Worm (Caenorhabditis elegans) whole organism, young adult: Measurements from ENCODE around the gene ykt-6.

ENCODE experiments used
- B0261.1 ChIP-seq: sonication (generic microtip); optimal IDR thresholded peaks from 2 replicates; lab custom pipeline; 2016; ENCODE audit warnings: mild to moderate bottlenecking, missing genetic modification characterization, moderate library complexity, missing compliant biosample characterization
- C06A6.2 ChIP-seq: fragments of 200-800 bp; sonication (Bioruptor generic); conservative IDR thresholded peaks from 2 replicates; pipeline ENCODE4 v1.3.6; 2022; ENCODE audit warnings: missing genetic modification characterization, missing compliant biosample characterization
- F39B2.1 ChIP-seq: fragments of 200-800 bp; sonication (Bioruptor generic); IDR thresholded peaks from 2 replicates; pipeline ENCODE4 v1.3.6; 2022; ENCODE audit warnings: missing genetic modification reagents, missing genetic modification characterization, missing compliant biosample characterization
- T07F8.4 ChIP-seq: sonication (generic microtip); optimal IDR thresholded peaks from 2 replicates; lab custom pipeline; 2016; ENCODE audit warnings: mild to moderate bottlenecking, missing genetic modification characterization, moderate library complexity, missing compliant biosample characterization
- Y53F4B.3 ChIP-seq: fragments of 200-800 bp; sonication (Bioruptor generic); IDR thresholded peaks from 2 replicates; pipeline ENCODE4 v1.3.6; 2022; ENCODE audit warnings: missing genetic modification reagents, missing genetic modification characterization, missing compliant biosample characterization
- Y95B8A.8 ChIP-seq: fragments of 200-800 bp; sonication (Bioruptor generic); IDR thresholded peaks from 2 replicates; pipeline ENCODE4 v1.3.6; 2022; ENCODE audit warnings: missing genetic modification reagents, missing genetic modification characterization, missing compliant biosample characterization
- ZK185.1 ChIP-seq: sonication (generic microtip); optimal IDR thresholded peaks from 2 replicates; lab custom pipeline; 2016; ENCODE audit warnings: mild to moderate bottlenecking, missing genetic modification characterization, missing compliant biosample characterization; ENCODE audit not compliant: poor library complexity, severe bottlenecking
- akir-1 ChIP-seq: fragments of 200-800 bp; sonication (Bioruptor generic); optimal IDR thresholded peaks from 2 replicates; lab custom pipeline; 2018; ENCODE audit warnings: mild to moderate bottlenecking, missing genetic modification characterization, moderate library complexity, missing compliant biosample characterization
- attf-5 ChIP-seq: fragments of 200-800 bp; sonication (Bioruptor generic); optimal IDR thresholded peaks from 2 replicates; lab custom pipeline; 2018; ENCODE audit warnings: mild to moderate bottlenecking, missing genetic modification characterization, missing compliant biosample characterization
- bed-2 ChIP-seq: fragments of 200-800 bp; sonication (Bioruptor generic); IDR thresholded peaks from 2 replicates; pipeline ENCODE4 v1.3.6; 2022; ENCODE audit warnings: missing genetic modification reagents, missing genetic modification characterization, missing compliant biosample characterization
- cebp-2 ChIP-seq: fragments of 200-800 bp; sonication (Bioruptor generic); IDR thresholded peaks from 2 replicates; pipeline ENCODE4 v1.3.6; 2022; ENCODE audit warnings: missing genetic modification characterization, missing compliant biosample characterization
- ceh-100 ChIP-seq: fragments of 200-800 bp; sonication (Bioruptor generic); IDR thresholded peaks from 2 replicates; pipeline ENCODE4 v1.3.6; 2022; ENCODE audit warnings: missing genetic modification reagents, missing genetic modification characterization, missing compliant biosample characterization
- chd-7 ChIP-seq: sonication (generic microtip); optimal IDR thresholded peaks from 2 replicates; lab custom pipeline; 2016; ENCODE audit warnings: mild to moderate bottlenecking, missing genetic modification characterization, moderate library complexity, missing compliant biosample characterization
- dox-1 ChIP-seq: fragments of 200-800 bp; sonication (Bioruptor generic); IDR thresholded peaks from 2 replicates; pipeline ENCODE4 v1.3.6; 2022; ENCODE audit warnings: missing genetic modification reagents, missing genetic modification characterization, missing compliant biosample characterization
- dpl-1 ChIP-seq: fragments of 150-350 bp; optimal IDR thresholded peaks from 2 replicates; lab custom pipeline; 2014; ENCODE audit warnings: missing biosample characterization, missing genetic modification reagents, missing genetic modification characterization
- egrh-3 ChIP-seq: fragments of 200-800 bp; sonication (Bioruptor generic); IDR thresholded peaks from 2 replicates; pipeline ENCODE4 v1.3.6; 2022; ENCODE audit warnings: missing genetic modification reagents, missing genetic modification characterization, missing compliant biosample characterization
- ekl-4 ChIP-seq: fragments of 200-800 bp; sonication (Bioruptor generic); IDR thresholded peaks from 2 replicates; pipeline ENCODE4 v1.3.6; 2022; ENCODE audit warnings: missing genetic modification reagents, missing genetic modification characterization, missing compliant biosample characterization
- ets-4 ChIP-seq: fragments of 200-800 bp; sonication (Bioruptor generic); optimal IDR thresholded peaks from 2 replicates; lab custom pipeline; 2018; ENCODE audit warnings: mild to moderate bottlenecking, missing genetic modification characterization, missing compliant biosample characterization
- hmg-20 ChIP-seq: fragments of 200-800 bp; sonication (Bioruptor generic); IDR thresholded peaks from 2 replicates; pipeline ENCODE4 v1.3.6; 2022; ENCODE audit warnings: missing genetic modification reagents, missing genetic modification characterization, missing compliant biosample characterization
- hrde-1 ChIP-seq: sonication (generic microtip); optimal IDR thresholded peaks from 2 replicates; lab custom pipeline; 2016; ENCODE audit warnings: missing genetic modification characterization, mild to moderate bottlenecking, missing compliant biosample characterization, moderate library complexity, missing genotype, missing genetic modification reagents, borderline replicate concordance
- lag-1 ChIP-seq: fragments of 200-800 bp; sonication (Bioruptor generic); IDR thresholded peaks from 2 replicates; pipeline ENCODE4 v1.3.6; 2022; ENCODE audit warnings: missing genetic modification reagents, missing genetic modification characterization, missing compliant biosample characterization
- let-607 ChIP-seq, 2 experiments: fragments of 200-800 bp in 1 of 2; sonication (Bioruptor generic) in 1 of 2; sonication (generic microtip) in 1 of 2; optimal IDR thresholded peaks; 2 replicates each; lab custom pipeline; 2016 to 2018; ENCODE audit warnings: mild to moderate bottlenecking in 2 of 2, missing compliant biosample characterization in 2 of 2, missing genetic modification characterization in 2 of 2, moderate library complexity in 2 of 2, missing genotype in 1 of 2
- lin-40 ChIP-seq: sonication (generic microtip); optimal IDR thresholded peaks from 2 replicates; lab custom pipeline; 2016; ENCODE audit warnings: missing genetic modification characterization, mild to moderate bottlenecking, missing compliant biosample characterization, missing genotype, missing genetic modification reagents
- lin-54 ChIP-seq: fragments of 200-800 bp; sonication (Bioruptor generic); optimal IDR thresholded peaks from 2 replicates; lab custom pipeline; 2018; ENCODE audit warnings: mild to moderate bottlenecking, missing genetic modification characterization, missing compliant biosample characterization
- lir-1 ChIP-seq: fragments of 200-800 bp; sonication (Bioruptor generic); conservative IDR thresholded peaks from 2 replicates; pipeline ENCODE4 v1.3.6; 2022; ENCODE audit warnings: missing genetic modification reagents, missing genetic modification characterization, missing compliant biosample characterization
- lsl-1 ChIP-seq: fragments of 200-800 bp; sonication (Bioruptor generic); optimal IDR thresholded peaks from 2 replicates; lab custom pipeline; 2018; ENCODE audit warnings: mild to moderate bottlenecking, missing genetic modification characterization, moderate library complexity, missing compliant biosample characterization
- lsy-27 ChIP-seq: sonication (generic microtip); optimal IDR thresholded peaks from 2 replicates; lab custom pipeline; 2017; ENCODE audit warnings: missing genetic modification characterization, mild to moderate bottlenecking, missing compliant biosample characterization, antibody characterized with exemption, missing genotype, borderline replicate concordance; ENCODE audit not compliant: insufficient read depth
- madf-3 ChIP-seq: fragments of 200-800 bp; sonication (Bioruptor generic); IDR thresholded peaks from 2 replicates; pipeline ENCODE4 v1.3.6; 2022; ENCODE audit warnings: missing genetic modification reagents, missing genetic modification characterization, missing compliant biosample characterization
- madf-6 ChIP-seq: fragments of 200-800 bp; sonication (Bioruptor generic); IDR thresholded peaks from 2 replicates; pipeline ENCODE4 v1.3.6; 2022; ENCODE audit warnings: missing genetic modification reagents, missing genetic modification characterization, missing compliant biosample characterization
- mcd-1 ChIP-seq: fragments of 200-800 bp; sonication (Bioruptor generic); IDR thresholded peaks from 2 replicates; pipeline ENCODE4 v1.3.6; 2022; ENCODE audit warnings: missing genetic modification reagents, missing genetic modification characterization, missing compliant biosample characterization
- nhr-179 ChIP-seq: sonication (generic microtip); optimal IDR thresholded peaks from 2 replicates; lab custom pipeline; 2016; ENCODE audit warnings: mild to moderate bottlenecking, missing genetic modification characterization, missing compliant biosample characterization
- nhr-27 ChIP-seq: fragments of 200-800 bp; sonication (Bioruptor generic); optimal IDR thresholded peaks from 2 replicates; lab custom pipeline; 2018; ENCODE audit warnings: mild to moderate bottlenecking, missing genetic modification characterization, moderate library complexity, missing compliant biosample characterization
- nhr-80 ChIP-seq: sonication (generic microtip); optimal IDR thresholded peaks from 2 replicates; lab custom pipeline; 2016; ENCODE audit warnings: missing genetic modification characterization, missing compliant biosample characterization
- nhr-90 ChIP-seq: sonication (generic microtip); optimal IDR thresholded peaks from 2 replicates; lab custom pipeline; 2016; ENCODE audit warnings: missing genotype, mild to moderate bottlenecking, missing genetic modification characterization, missing compliant biosample characterization
- pbrm-1 ChIP-seq: fragments of 200-800 bp; sonication (Bioruptor generic); IDR thresholded peaks from 2 replicates; pipeline ENCODE4 v1.3.6; 2022; ENCODE audit warnings: missing genetic modification reagents, missing genetic modification characterization, missing compliant biosample characterization
- repo-1 ChIP-seq: sonication (generic microtip); optimal IDR thresholded peaks from 2 replicates; lab custom pipeline; 2017; ENCODE audit warnings: mild to moderate bottlenecking, missing genetic modification characterization, missing compliant biosample characterization
- sdz-38 ChIP-seq: sonication (generic microtip); optimal IDR thresholded peaks from 2 replicates; lab custom pipeline; 2016; ENCODE audit warnings: missing genotype, missing genetic modification characterization, missing compliant biosample characterization
- snpc-3.4 ChIP-seq: sonication (generic microtip); optimal IDR thresholded peaks from 2 replicates; lab custom pipeline; 2017; ENCODE audit warnings: missing genetic modification characterization, mild to moderate bottlenecking, missing compliant biosample characterization, antibody characterized with exemption, moderate library complexity, missing genotype, missing genetic modification reagents
- snpc-4 ChIP-seq, 5 experiments: fragments of 150-350 bp in 1 of 5; sonication (generic microtip) in 4 of 5; optimal IDR thresholded peaks; 2 replicates each; lab custom pipeline; 2014 to 2018; ENCODE audit warnings: missing genetic modification characterization in 5 of 5, missing biosample characterization in 3 of 5, antibody characterized with exemption in 2 of 5, mild to moderate bottlenecking in 2 of 5, missing compliant biosample characterization in 2 of 5, missing genotype in 2 of 5, moderate library complexity in 2 of 5, missing genetic modification reagents in 1 of 5
- tbx-9 ChIP-seq: sonication (generic microtip); optimal IDR thresholded peaks from 2 replicates; lab custom pipeline; 2016; ENCODE audit warnings: borderline replicate concordance, missing genetic modification characterization, inconsistent platforms, missing compliant biosample characterization
- tlf-1 ChIP-seq: fragments of 200-800 bp; sonication (Bioruptor generic); optimal IDR thresholded peaks from 2 replicates; lab custom pipeline; 2018; ENCODE audit warnings: mild to moderate bottlenecking, missing genetic modification characterization, missing compliant biosample characterization
- unc-130 ChIP-seq: sonication (generic microtip); optimal IDR thresholded peaks from 2 replicates; lab custom pipeline; 2016; ENCODE audit warnings: missing genetic modification reagents, missing genetic modification characterization, missing compliant biosample characterization
- unc-62 ChIP-seq: fragments of 150-350 bp; optimal IDR thresholded peaks from 2 replicates; lab custom pipeline; 2014; ENCODE audit warnings: missing biosample characterization, missing genetic modification reagents, missing genetic modification characterization
- ztf-26 ChIP-seq: sonication (generic microtip); optimal IDR thresholded peaks from 2 replicates; lab custom pipeline; 2017; ENCODE audit warnings: missing genetic modification characterization, missing compliant biosample characterization

Gene ykt-6

ce11 chrIII:7336214-7336613 is 48.8 kb upstream of the ykt-6 start, which contains the start of gene gsp-2 (continued):
- TF ChIP-seq nhr-27 (tag; lab: Kevin White, UChicago) = no peak
- peak; percentile 26 for TF ChIP-seq lsy-27 (tag; lab: Kevin White, UChicago)
- TF ChIP-seq Y95B8A.8 (GFP tag; lab: Robert Waterston, UW) = 0 out of 2 replicates have a peak, but pooled peaks have one; percentile 39
- TF ChIP-seq cebp-2 (GFP tag; lab: Robert Waterston, UW) = 0 out of 2 replicates have a peak, but pooled peaks have one; percentile 14
- TF ChIP-seq repo-1 (tag; lab: Kevin White, UChicago) = no peak
- no peak for TF ChIP-seq snpc-4 (GFP tag; optimal IDR thresholded peaks at IDR 0.05; lab: Kevin White, UChicago)
- peak in 3 of 4 experiments; percentile 10 to 45 (median 35) for TF ChIP-seq snpc-4 (tag; optimal IDR thresholded peaks at IDR 0.05; lab: Kevin White, UChicago)
- TF ChIP-seq let-607 (tag; optimal IDR thresholded peaks at IDR 0.05; lab: Kevin White, UChicago) = peak; percentile 59 to 76
- peak; percentile 84 for TF ChIP-seq mcd-1 (GFP tag; lab: Robert Waterston, UW)
- TF ChIP-seq lsl-1 (GFP tag; lab: Kevin White, UChicago) = peak; percentile 87
- TF ChIP-seq egrh-3 (GFP tag; lab: Robert Waterston, UW) = peak; percentile 60; the same call in 1 of the 2 replicates
- TF ChIP-seq madf-6 (GFP tag; lab: Robert Waterston, UW) = peak; percentile 71; the same call in 1 of the 2 replicates
- no peak for TF ChIP-seq Y53F4B.3 (GFP tag; lab: Robert Waterston, UW)
- TF ChIP-seq B0261.1 (tag; lab: Kevin White, UChicago) = no peak
- TF ChIP-seq ceh-100 (GFP tag; lab: Robert Waterston, UW) = 0 out of 2 replicates have a peak, but pooled peaks have one; percentile 16
- peak; percentile 73 for TF ChIP-seq attf-5 (GFP tag; lab: Kevin White, UChicago)
- TF ChIP-seq dpl-1 (GFP tag; lab: Kevin White, UChicago) = peak; percentile 13

ce11 chrIII:7335220-7335619 is 47.8 kb upstream of the ykt-6 start, which contains the start of gene F56C9.10:
F56C9.10 (minus strand) TSS chrIII:7335316.
- TF ChIP-seq dox-1 (GFP tag; lab: Robert Waterston, UW) (peak; percentile 54; the same call in 1 of the 2 replicates), nhr-27 (tag; lab: Kevin White, UChicago) (no peak), lin-54 (GFP tag; lab: Kevin White, UChicago) (peak; percentile 50), mcd-1 (GFP tag; lab: Robert Waterston, UW) (peak; percentile 60), akir-1 (GFP tag; lab: Kevin White, UChicago) (no peak), sdz-38 (no peak), nhr-179 (tag; lab: Kevin White, UChicago) (no peak), chd-7 (tag; lab: Kevin White, UChicago) (peak; percentile 82), madf-6 (GFP tag; lab: Robert Waterston, UW) (no peak), bed-2 (GFP tag; lab: Robert Waterston, UW) (no peak), C06A6.2 (GFP tag; lab: Robert Waterston, UW) (0 out of 2 replicates have a peak, but pooled peaks have one; percentile 14), nhr-90 (tag; lab: Kevin White, UChicago) (peak; percentile 47), cebp-2 (GFP tag; lab: Robert Waterston, UW) (no peak), hmg-20 (GFP tag; lab: Robert Waterston, UW) (0 out of 2 replicates have a peak, but pooled peaks have one; percentile 5), hrde-1 (tag; lab: Kevin White, UChicago) (no peak), T07F8.4 (tag; lab: Kevin White, UChicago) (no peak), ZK185.1 (peak; percentile 53), attf-5 (GFP tag; lab: Kevin White, UChicago) (peak; percentile 86), lag-1 (GFP tag; lab: Robert Waterston, UW) (no peak), tlf-1 (GFP tag; lab: Kevin White, UChicago) (peak; percentile 67), lin-40 (tag; lab: Kevin White, UChicago) (peak; percentile 79), unc-62 (peak; percentile 90), ekl-4 (peak; percentile 71; the same call in 1 of the 2 replicates), tbx-9 (tag; lab: Kevin White, UChicago) (no peak), lir-1 (GFP tag; lab: Robert Waterston, UW) (no peak), snpc-3.4 (tag; lab: Kevin White, UChicago) (no peak), F39B2.1 (GFP tag; lab: Robert Waterston, UW) (no peak), ets-4 (GFP tag; lab: Kevin White, UChicago) (peak; percentile 19), nhr-80 (tag; lab: Kevin White, UChicago) (peak; percentile 78), unc-130 (GFP tag; lab: Kevin White, UChicago) (no peak), ztf-26 (peak; percentile 62), pbrm-1 (GFP tag; lab: Robert Waterston, UW) (peak; percentile 79), madf-3 (GFP tag; lab: Robert Waterston, UW) (peak; percentile 77; the same call in 1 of the 2 replicates)
